Fruit fly (Drosophila melanogaster) whole organism, embryonic: ENCODE results near the gene CG4404.
A peak's percentile ranks its signal among the peaks of the same experiment; 100 is the strongest.

Source experiments
- B-H2 ChIP-seq: fragments of 200-800 bp; sonication (Bioruptor generic); optimal IDR thresholded peaks from 2 replicates; lab custom pipeline; 2018; ENCODE audit warnings: missing biosample characterization, mild to moderate bottlenecking, missing genetic modification characterization
- Bdp1 ChIP-seq: fragments of 200-800 bp; sonication (Bioruptor generic); optimal IDR thresholded peaks from 3 replicates; lab custom pipeline; 2016; ENCODE audit warnings: missing biosample characterization, missing genetic modification characterization
- BtbVII ChIP-seq: fragments of 200-800 bp; sonication (Bioruptor generic); optimal IDR thresholded peaks from 3 replicates; lab custom pipeline; 2017; ENCODE audit warnings: missing biosample characterization, mild to moderate bottlenecking, missing genetic modification characterization
- CG10321 ChIP-seq: fragments of 200-800 bp; sonication (Bioruptor generic); IDR thresholded peaks from 2 replicates; pipeline ENCODE4 v1.3.6; 2022; ENCODE audit warnings: missing biosample characterization, missing genetic modification characterization
- CG10959 ChIP-seq: fragments of 200-800 bp; sonication (Bioruptor generic); IDR thresholded peaks from 2 replicates; pipeline ENCODE4 v1.3.6; 2022; ENCODE audit warnings: missing biosample characterization, missing genetic modification characterization
- CG11247 ChIP-seq: fragments of 200-800 bp; sonication (Bioruptor generic); IDR thresholded peaks from 2 replicates; pipeline ENCODE4 v1.3.6; 2022; ENCODE audit warnings: missing biosample characterization, missing genetic modification characterization
- CG12236 ChIP-seq: fragments of 200-800 bp; sonication (Bioruptor generic); optimal IDR thresholded peaks from 2 replicates; lab custom pipeline; 2016; ENCODE audit warnings: missing biosample characterization, missing genetic modification characterization
- CG12391 ChIP-seq: fragments of 200-800 bp; sonication (Bioruptor generic); optimal IDR thresholded peaks from 3 replicates; lab custom pipeline; 2018; ENCODE audit warnings: missing biosample characterization, mild to moderate bottlenecking, missing genetic modification characterization, moderate library complexity
- CG13775 ChIP-seq: fragments of 200-800 bp; sonication (Bioruptor generic); optimal IDR thresholded peaks from 3 replicates; lab custom pipeline; 2017; ENCODE audit warnings: missing biosample characterization, mild to moderate bottlenecking, missing genetic modification characterization
- CG17568 ChIP-seq: fragments of 200-800 bp; sonication (Bioruptor generic); optimal IDR thresholded peaks from 2 replicates; lab custom pipeline; 2018; ENCODE audit warnings: missing biosample characterization, mild to moderate bottlenecking, missing genetic modification characterization, moderate library complexity
- CG17612 ChIP-seq: fragments of 200-800 bp; sonication (Bioruptor generic); IDR thresholded peaks from 2 replicates; pipeline ENCODE4 v1.3.6; 2022; ENCODE audit warnings: missing biosample characterization, missing genetic modification characterization
- CG17829 ChIP-seq: fragments of 200-800 bp; optimal IDR thresholded peaks from 2 replicates; lab custom pipeline; 2019; ENCODE audit warnings: missing biosample characterization, mild to moderate bottlenecking, missing genetic modification characterization, moderate library complexity
- CG1832 ChIP-seq: fragments of 200-800 bp; sonication (Bioruptor generic); optimal IDR thresholded peaks from 2 replicates; lab custom pipeline; 2017; ENCODE audit warnings: missing biosample characterization, mild to moderate bottlenecking, missing genetic modification characterization, inconsistent platforms
- CG18599 ChIP-seq: fragments of 200-800 bp; sonication (Bioruptor generic); optimal IDR thresholded peaks from 3 replicates; lab custom pipeline; 2017; ENCODE audit warnings: missing biosample characterization, missing genetic modification characterization, mild to moderate bottlenecking, moderate library complexity, missing genetic modification reagents
- CG2712 ChIP-seq: fragments of 200-800 bp; optimal IDR thresholded peaks from 3 replicates; lab custom pipeline; 2019; ENCODE audit warnings: missing biosample characterization, mild to moderate bottlenecking, missing genetic modification characterization, moderate library complexity
- CG30020 ChIP-seq: fragments of 200-800 bp; optimal IDR thresholded peaks from 2 replicates; lab custom pipeline; 2019; ENCODE audit warnings: missing biosample characterization, mild to moderate bottlenecking, missing genetic modification characterization, moderate library complexity
- CG31224 ChIP-seq: fragments of 200-800 bp; sonication (Bioruptor generic); IDR thresholded peaks from 2 replicates; pipeline ENCODE4 v1.3.6; 2022; ENCODE audit warnings: missing biosample characterization, missing genetic modification characterization
- CG32767 ChIP-seq: fragments of 200-800 bp; sonication (Bioruptor generic); IDR thresholded peaks from 2 replicates; pipeline ENCODE4 v1.3.6; 2022; ENCODE audit warnings: missing biosample characterization, missing genetic modification characterization
- CG3407 ChIP-seq: fragments of 200-800 bp; sonication (Bioruptor generic); optimal IDR thresholded peaks from 2 replicates; lab custom pipeline; 2018; ENCODE audit warnings: missing biosample characterization, mild to moderate bottlenecking, missing genetic modification characterization
- CG42726 ChIP-seq: fragments of 200-800 bp; sonication (Bioruptor generic); IDR thresholded peaks from 2 replicates; pipeline ENCODE4 v1.3.6; 2022; ENCODE audit warnings: missing biosample characterization, missing genetic modification characterization; ENCODE audit not compliant: partially characterized antibody
- CG6654 ChIP-seq: fragments of 200-800 bp; sonication (Bioruptor generic); optimal IDR thresholded peaks from 2 replicates; lab custom pipeline; 2017; ENCODE audit warnings: missing biosample characterization, mild to moderate bottlenecking, missing genetic modification characterization
- CG7357 ChIP-seq: fragments of 200-800 bp; sonication (Bioruptor generic); IDR thresholded peaks from 3 replicates; pipeline ENCODE4 v1.3.6; 2022; ENCODE audit warnings: missing biosample characterization, missing genetic modification characterization
- CG8388 ChIP-seq: fragments of 200-800 bp; sonication (Bioruptor generic); optimal IDR thresholded peaks from 2 replicates; lab custom pipeline; 2019; ENCODE audit warnings: missing biosample characterization, mild to moderate bottlenecking, missing genetic modification characterization, moderate library complexity
- CG8944 ChIP-seq: fragments of 200-800 bp; sonication (Bioruptor generic); optimal IDR thresholded peaks from 3 replicates; lab custom pipeline; 2016; ENCODE audit warnings: missing biosample characterization, missing genetic modification characterization
- CG9797 ChIP-seq: fragments of 200-800 bp; sonication (Bioruptor generic); optimal IDR thresholded peaks from 3 replicates; lab custom pipeline; 2018; ENCODE audit warnings: missing biosample characterization, mild to moderate bottlenecking, missing genetic modification characterization
- Fer1 ChIP-seq: fragments of 200-800 bp; sonication (Bioruptor generic); optimal IDR thresholded peaks from 2 replicates; lab custom pipeline; 2017; ENCODE audit warnings: missing biosample characterization, mild to moderate bottlenecking, missing genetic modification characterization
- HmgD ChIP-seq: fragments of 200-800 bp; sonication (Bioruptor generic); optimal IDR thresholded peaks from 3 replicates; lab custom pipeline; 2016; ENCODE audit warnings: missing biosample characterization, missing genetic modification characterization
- Hmx ChIP-seq: fragments of 200-800 bp; sonication (Bioruptor generic); optimal IDR thresholded peaks from 2 replicates; lab custom pipeline; 2016; ENCODE audit warnings: missing biosample characterization, missing genetic modification characterization
- Jarid2 ChIP-seq: fragments of 200-800 bp; sonication (Bioruptor generic); optimal IDR thresholded peaks from 3 replicates; lab custom pipeline; 2017; ENCODE audit warnings: mild to moderate bottlenecking, missing biosample characterization, missing genetic modification reagents, missing genetic modification characterization
- Meics ChIP-seq: fragments of 200-800 bp; sonication (Bioruptor generic); optimal IDR thresholded peaks from 2 replicates; lab custom pipeline; 2017; ENCODE audit warnings: missing biosample characterization, mild to moderate bottlenecking, missing genetic modification characterization
- Mes4 ChIP-seq: fragments of 200-800 bp; sonication (Bioruptor generic); optimal IDR thresholded peaks from 2 replicates; lab custom pipeline; 2016; ENCODE audit warnings: missing biosample characterization, missing genetic modification characterization
- Nf-YB ChIP-seq: fragments of 200-800 bp; sonication (Bioruptor generic); optimal IDR thresholded peaks from 3 replicates; lab custom pipeline; 2019; ENCODE audit warnings: missing biosample characterization, mild to moderate bottlenecking, missing genetic modification characterization, moderate library complexity
- PHDP ChIP-seq: fragments of 200-800 bp; sonication (Bioruptor generic); optimal IDR thresholded peaks from 3 replicates; lab custom pipeline; 2018; ENCODE audit warnings: missing biosample characterization, mild to moderate bottlenecking, missing genetic modification characterization, moderate library complexity
- Ptx1 ChIP-seq: fragments of 200-800 bp; sonication (Bioruptor generic); IDR thresholded peaks from 2 replicates; pipeline ENCODE4 v1.3.6; 2022; ENCODE audit warnings: missing biosample characterization, missing genetic modification characterization
- ase ChIP-seq: fragments of 200-800 bp; sonication (Bioruptor generic); IDR thresholded peaks from 3 replicates; pipeline ENCODE4 v1.3.6; 2022; ENCODE audit warnings: missing biosample characterization, missing genetic modification characterization
- btn ChIP-seq: fragments of 200-800 bp; sonication (Bioruptor generic); optimal IDR thresholded peaks from 2 replicates; lab custom pipeline; 2016; ENCODE audit warnings: missing biosample characterization, missing genetic modification characterization
- cas ChIP-seq: fragments of 200-800 bp; sonication (Bioruptor generic); IDR thresholded peaks from 2 replicates; pipeline ENCODE4 v1.3.6; 2022; ENCODE audit warnings: missing biosample characterization, missing genetic modification characterization
- kay ChIP-seq: fragments of 200-800 bp; sonication (Bioruptor generic); optimal IDR thresholded peaks from 2 replicates; lab custom pipeline; 2016; ENCODE audit warnings: missing biosample characterization, missing genetic modification characterization
- luna ChIP-seq: fragments of 200-800 bp; sonication (Bioruptor generic); optimal IDR thresholded peaks from 2 replicates; lab custom pipeline; 2016; ENCODE audit warnings: missing biosample characterization, missing genetic modification characterization
- nmo ChIP-seq: fragments of 200-800 bp; sonication (Bioruptor generic); optimal IDR thresholded peaks from 2 replicates; lab custom pipeline; 2018; ENCODE audit warnings: missing biosample characterization, mild to moderate bottlenecking, missing genetic modification characterization, moderate library complexity
- oc ChIP-seq: fragments of 200-800 bp; sonication (Bioruptor generic); optimal IDR thresholded peaks from 2 replicates; lab custom pipeline; 2018; ENCODE audit warnings: missing biosample characterization, mild to moderate bottlenecking, missing genetic modification characterization, moderate library complexity
- org-1 ChIP-seq: fragments of 200-800 bp; sonication (Bioruptor generic); optimal IDR thresholded peaks from 2 replicates; lab custom pipeline; 2017; ENCODE audit warnings: missing biosample characterization, missing genetic modification characterization
- otp ChIP-seq: fragments of 200-800 bp; sonication (Bioruptor generic); IDR thresholded peaks from 3 replicates; pipeline ENCODE4, ENCODE4 v1.3.6; 2022; ENCODE audit warnings: missing biosample characterization, missing genetic modification characterization
- pum ChIP-seq: fragments of 200-800 bp; sonication (Bioruptor generic); optimal IDR thresholded peaks from 2 replicates; lab custom pipeline; 2016; ENCODE audit warnings: missing biosample characterization, missing genetic modification characterization
- ranshi ChIP-seq: fragments of 200-800 bp; sonication (Bioruptor generic); IDR thresholded peaks from 2 replicates; pipeline ENCODE4 v1.3.6; 2022; ENCODE audit warnings: missing biosample characterization, missing genetic modification characterization
- rib ChIP-seq: fragments of 200-800 bp; sonication (Bioruptor generic); IDR thresholded peaks from 2 replicates; pipeline ENCODE4 v1.3.6; 2022; ENCODE audit warnings: missing biosample characterization, missing genetic modification characterization
- sob ChIP-seq: fragments of 200-800 bp; sonication (Bioruptor generic); IDR thresholded peaks from 2 replicates; pipeline ENCODE4 v1.3.6; 2022; ENCODE audit warnings: missing biosample characterization, missing genetic modification characterization
- sqz ChIP-seq: fragments of 200-800 bp; sonication (Bioruptor generic); optimal IDR thresholded peaks from 3 replicates; lab custom pipeline; 2018; ENCODE audit warnings: missing biosample characterization, mild to moderate bottlenecking, missing genetic modification characterization
- stwl ChIP-seq: fragments of 200-800 bp; sonication (Bioruptor generic); optimal IDR thresholded peaks from 3 replicates; lab custom pipeline; 2018; ENCODE audit warnings: missing biosample characterization, mild to moderate bottlenecking, missing genetic modification characterization, moderate library complexity

CG4404 gene

dm6 chrX:12925426-12926256 lies 19.8 kb upstream of the CG4404 start (continued):
- no peak for TF ChIP-seq sqz (GFP tag; lab: Kevin White, UChicago)
- TF ChIP-seq CG17612 (GFP tag; lab: Robert Waterston, UW) = no peak
- TF ChIP-seq kay = peak; percentile 30
- TF ChIP-seq ranshi (GFP tag; lab: Robert Waterston, UW) = peak; percentile 71; the same call in 1 of the 2 replicates
- no peak for TF ChIP-seq B-H2 (GFP tag; lab: Kevin White, UChicago)
- no peak for TF ChIP-seq cas (GFP tag; lab: Robert Waterston, UW)
- no peak; the same call in 1 of the 2 replicates for TF ChIP-seq CG10321 (GFP tag; lab: Robert Waterston, UW)
- TF ChIP-seq nmo (GFP tag; lab: Kevin White, UChicago) = peak; percentile 57
- peak; percentile 32 for TF ChIP-seq CG30020 (tag; lab: Kevin White, UChicago)
- TF ChIP-seq CG11247 (GFP tag; lab: Robert Waterston, UW) = peak; percentile 50; the same call in 1 of the 2 replicates
- no peak for TF ChIP-seq CG9797 (GFP tag; lab: Kevin White, UChicago)
- TF ChIP-seq Bdp1 (GFP tag; lab: Kevin White, UChicago) = no peak
- no peak for TF ChIP-seq CG31224 (GFP tag; lab: Robert Waterston, UW)
- peak; percentile 50 for TF ChIP-seq CG8388 (GFP tag; lab: Kevin White, UChicago)
- TF ChIP-seq CG1832 (GFP tag; lab: Kevin White, UChicago) = peak; percentile 29
- peak; percentile 56 for TF ChIP-seq Meics (GFP tag; lab: Kevin White, UChicago)
- 0 out of 2 replicates have a peak, but pooled peaks have one; percentile 30 for TF ChIP-seq CG32767 (GFP tag; lab: Robert Waterston, UW)
- TF ChIP-seq Fer1 (GFP tag; lab: Kevin White, UChicago) = peak; percentile 76
- TF ChIP-seq org-1 = peak; percentile 56
- TF ChIP-seq otp (GFP tag; lab: Robert Waterston, UW) = 0 out of 3 replicates have a peak, but pooled peaks have one; percentile 17
- no peak for TF ChIP-seq btn
- TF ChIP-seq PHDP = peak; percentile 43
- TF ChIP-seq pum (GFP tag; lab: Kevin White, UChicago) = no peak
- TF ChIP-seq HmgD (GFP tag; lab: Kevin White, UChicago) = no peak
- no peak for TF ChIP-seq Jarid2 (GFP tag; lab: Kevin White, UChicago)
- no peak for TF ChIP-seq CG42726 (GFP tag; lab: Robert Waterston, UW)
- TF ChIP-seq Nf-YB (GFP tag; lab: Kevin White, UChicago) = peak; percentile 35
- TF ChIP-seq CG2712 (tag; lab: Kevin White, UChicago) = peak; percentile 74
- TF ChIP-seq BtbVII = peak; percentile 38
- TF ChIP-seq Mes4 (GFP tag; lab: Kevin White, UChicago) = no peak
- TF ChIP-seq sob (GFP tag; lab: Robert Waterston, UW) = peak; percentile 38; the same call in 1 of the 2 replicates
- no peak for TF ChIP-seq luna (GFP tag; lab: Kevin White, UChicago)
- peak; percentile 78 for TF ChIP-seq Ptx1 (GFP tag; lab: Robert Waterston, UW)
- TF ChIP-seq CG17829 (tag; lab: Kevin White, UChicago) = peak; percentile 68
- no peak for TF ChIP-seq ase (GFP tag; lab: Robert Waterston, UW)
- no peak for TF ChIP-seq CG8944 (GFP tag; lab: Kevin White, UChicago)
- TF ChIP-seq oc (tag; lab: Kevin White, UChicago) = no peak
- TF ChIP-seq CG6654 (GFP tag; lab: Kevin White, UChicago) = no peak
- TF ChIP-seq rib (GFP tag; lab: Robert Waterston, UW) = no peak
- no peak for TF ChIP-seq CG12236 (GFP tag; lab: Kevin White, UChicago)
- peak; percentile 85 for TF ChIP-seq CG18599 (GFP tag; lab: Kevin White, UChicago)
- peak; percentile 69 for TF ChIP-seq CG12391
- peak; percentile 29 for TF ChIP-seq CG13775
- no peak for TF ChIP-seq CG3407 (GFP tag; lab: Kevin White, UChicago)
- TF ChIP-seq CG10959 (GFP tag; lab: Robert Waterston, UW) = peak; percentile 72
- TF ChIP-seq stwl (tag; lab: Kevin White, UChicago) = no peak
- TF ChIP-seq CG7357 (GFP tag; lab: Robert Waterston, UW) = peak; percentile 40; the same call in 1 of the 3 replicates
- TF ChIP-seq Hmx = no peak
- no peak for TF ChIP-seq CG17568 (GFP tag; lab: Kevin White, UChicago)
